Worm (Caenorhabditis elegans): ENCODE results near the gene C50E3.15.

C50E3.15 gene

DNA sequence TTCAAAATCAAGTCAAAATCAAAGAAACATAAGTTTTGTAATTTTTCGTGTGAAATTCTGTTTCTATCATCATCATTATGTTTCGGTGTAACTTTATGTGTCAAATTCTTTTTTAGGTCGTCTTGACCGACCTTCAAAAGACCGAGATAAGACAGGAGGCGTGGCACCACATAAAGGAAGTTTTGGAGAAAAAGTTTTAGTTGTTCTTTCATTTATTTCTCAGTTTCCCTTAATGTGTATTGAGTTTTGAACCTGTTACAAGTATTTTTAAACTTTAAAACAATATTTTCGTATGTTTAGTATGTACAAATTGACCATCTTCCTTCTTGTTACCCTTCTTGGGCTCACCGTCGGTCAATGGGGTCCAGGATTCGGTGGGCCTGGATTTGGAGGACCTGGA lies 6.4 kb downstream of the C50E3.15 start, which contains the start of gene grsp-4:
Gene grsp-4, plus strand, starts transcription at position 301 of the 400 bp plus-strand sequence.
- TF ChIP-seq tlf-1 (GFP tag; optimal IDR thresholded peaks at IDR 0.05) (no peak), aptf-3 (GFP tag; IDR thresholded peaks at IDR 0.05) (no peak), lag-1 (GFP tag; IDR thresholded peaks at IDR 0.05) (no peak), athp-1 (tag; optimal IDR thresholded peaks at IDR 0.05) (no peak), lir-1 (GFP tag; conservative IDR thresholded peaks at IDR 0.05) (no peak), tbx-9 (tag; optimal IDR thresholded peaks at IDR 0.05; ENCODE audit: borderline replicate concordance) (no peak), rec-8 (tag; optimal IDR thresholded peaks at IDR 0.05) (no peak)

DNA sequence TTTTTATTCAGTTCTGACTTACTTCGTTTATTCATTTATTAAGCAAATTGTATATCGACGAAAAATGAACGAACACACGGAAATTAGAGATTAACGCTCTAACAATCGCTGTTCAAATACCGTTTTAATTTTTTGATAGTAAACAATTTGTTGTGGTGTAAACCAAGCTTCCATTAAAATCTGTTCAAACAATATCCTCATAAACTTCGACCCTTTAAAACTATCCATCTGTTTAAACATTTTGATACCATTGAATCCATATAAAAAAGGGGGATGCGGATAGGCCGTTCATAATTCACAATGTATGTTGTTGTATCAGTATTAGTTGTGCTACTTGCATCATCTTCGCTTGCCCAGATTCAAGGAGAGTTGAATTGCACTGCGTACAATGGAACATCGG lies 8.3 kb downstream of the C50E3.15 start, which contains the start of gene F07C4.6:
Gene F07C4.6, plus strand, starts transcription at position 301 of the 400 bp plus-strand sequence.
- TF ChIP-seq sea-2 (GFP tag; IDR thresholded peaks at IDR 0.05) (no peak), lir-1 (GFP tag; conservative IDR thresholded peaks at IDR 0.05) (no peak), madf-3 (GFP tag; IDR thresholded peaks at IDR 0.05) (no peak), ama-1 (optimal IDR thresholded peaks at IDR 0.05) (no peak), ama-1 (GFP tag; optimal IDR thresholded peaks at IDR 0.05) (no peak), efl-1 (GFP tag; optimal IDR thresholded peaks at IDR 0.05) (no peak), attf-6 (GFP tag; IDR thresholded peaks at IDR 0.05) (no peak), repo-1 (tag; optimal IDR thresholded peaks at IDR 0.05) (no peak), him-1 (tag; optimal IDR thresholded peaks at IDR 0.05) (no peak), F33H1.4 (GFP tag; IDR thresholded peaks at IDR 0.05) (no peak)

DNA sequence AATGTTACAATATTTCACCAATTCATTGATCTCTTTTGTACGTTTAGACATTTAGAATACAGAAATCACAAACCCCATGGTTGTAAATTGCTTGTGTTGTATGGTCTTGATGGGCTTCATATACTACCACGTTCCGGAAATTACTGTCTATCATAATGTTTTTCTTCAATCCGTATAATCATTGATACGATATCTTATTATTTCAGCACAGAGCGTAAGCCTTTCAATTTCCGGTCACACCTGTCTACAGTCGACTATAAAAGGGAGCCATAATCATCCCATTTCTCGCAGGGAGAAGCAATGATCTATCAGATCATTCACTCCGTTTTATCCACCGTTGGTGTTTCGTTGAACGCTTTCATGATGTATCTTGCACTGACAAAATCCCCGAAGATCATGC lies 11.3 kb downstream of the C50E3.15 start, which contains the start of gene srd-30:
Gene srd-30, plus strand, starts transcription at position 301 of the 400 bp plus-strand sequence.
- TF ChIP-seq somi-1 (GFP tag; optimal IDR thresholded peaks at IDR 0.05): no peak

DNA sequence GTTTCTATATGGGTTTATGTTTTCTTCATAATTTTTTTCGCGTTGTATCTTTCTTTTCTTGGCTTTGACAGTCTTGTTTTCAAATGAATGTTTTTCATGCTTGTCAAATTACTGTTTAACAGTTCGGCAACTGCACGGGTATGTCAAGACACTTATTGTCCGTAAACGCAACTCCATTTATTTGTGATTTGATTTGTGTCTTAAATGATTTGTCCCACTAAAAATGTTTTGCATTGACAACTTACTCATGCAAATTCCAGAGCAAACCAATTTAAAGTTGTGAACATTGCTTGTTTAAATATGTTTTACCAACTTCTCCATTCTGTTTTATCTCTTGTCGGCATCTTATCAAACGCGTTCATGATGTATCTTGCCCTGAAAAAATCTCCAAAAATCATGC lies 13.5 kb downstream of the C50E3.15 start, which contains the start of gene srd-25:
Gene srd-25, plus strand, starts transcription at position 301 of the 400 bp plus-strand sequence.
- TF ChIP-seq ztf-22 (GFP tag; optimal IDR thresholded peaks at IDR 0.05) (no peak), zfh-2 (GFP tag; conservative IDR thresholded peaks at IDR 0.05) (no peak), tbx-9 (tag; optimal IDR thresholded peaks at IDR 0.05; ENCODE audit: borderline replicate concordance) (no peak), T26A5.8 (tag; optimal IDR thresholded peaks at IDR 0.05) (no peak)

DNA sequence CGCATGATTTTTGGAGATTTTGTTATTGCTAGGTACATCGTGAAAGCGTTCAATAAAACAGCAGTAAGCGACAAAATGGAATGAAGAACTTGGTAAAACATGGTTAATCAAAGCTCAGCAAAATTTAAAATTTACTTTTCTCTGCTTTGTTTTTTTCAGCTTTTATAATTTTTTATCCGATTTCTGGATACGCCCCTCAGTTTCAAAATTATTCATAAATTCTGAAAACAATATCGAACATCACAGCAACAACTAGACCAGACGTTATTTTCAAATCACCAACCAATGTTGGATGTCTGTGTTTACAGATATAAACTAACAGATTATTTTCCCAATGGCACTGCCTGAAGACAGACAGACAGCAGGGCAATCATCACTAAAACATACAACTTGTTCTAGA lies 16.4 kb downstream of the C50E3.15 start, which contains the start of gene srd-31:
Gene srd-31, minus strand, starts transcription at position 101 of the 400 bp plus-strand sequence.
- TF ChIP-seq ama-1 (optimal IDR thresholded peaks at IDR 0.05): no peak
- TF ChIP-seq ama-1 (GFP tag; optimal IDR thresholded peaks at IDR 0.05): no peak
- no peak for TF ChIP-seq sdz-38 (tag; optimal IDR thresholded peaks at IDR 0.05)
- TF ChIP-seq B0261.1 (tag; optimal IDR thresholded peaks at IDR 0.05): no peak
- TF ChIP-seq lin-54 (GFP tag; optimal IDR thresholded peaks at IDR 0.05): no peak
- no peak for TF ChIP-seq K12H6.12 (tag; optimal IDR thresholded peaks at IDR 0.05)
- TF ChIP-seq rpc-1 (optimal IDR thresholded peaks at IDR 0.05): no peak
- no peak for TF ChIP-seq rpc-1 (tag; optimal IDR thresholded peaks at IDR 0.05)
- TF ChIP-seq hrde-1 (tag; optimal IDR thresholded peaks at IDR 0.05; ENCODE audit: borderline replicate concordance): no peak
- TF ChIP-seq mcd-1 (GFP tag; IDR thresholded peaks at IDR 0.05): no peak
- no peak for TF ChIP-seq F37B4.10 (GFP tag; IDR thresholded peaks at IDR 0.05)
- TF ChIP-seq ztf-22 (GFP tag; optimal IDR thresholded peaks at IDR 0.05): no peak
- no peak for TF ChIP-seq F23B12.7 (tag; optimal IDR thresholded peaks at IDR 0.05; ENCODE audit: insufficient read depth)
- TF ChIP-seq ccch-3 (GFP tag; optimal IDR thresholded peaks at IDR 0.05): no peak
- no peak for TF ChIP-seq ceh-58 (GFP tag; IDR thresholded peaks at IDR 0.05)
- no peak for TF ChIP-seq cebp-1 (GFP tag; IDR thresholded peaks at IDR 0.05)
- TF ChIP-seq cebp-1 (tag; optimal IDR thresholded peaks at IDR 0.05): no peak
- no peak for TF ChIP-seq lin-26 (GFP tag; IDR thresholded peaks at IDR 0.05)
- TF ChIP-seq unc-130 (GFP tag; optimal IDR thresholded peaks at IDR 0.05): no peak
- TF ChIP-seq atf-7 (tag; optimal IDR thresholded peaks at IDR 0.05): no peak
- no peak for TF ChIP-seq hlh-26 (GFP tag; conservative IDR thresholded peaks at IDR 0.05)
- no peak for TF ChIP-seq dox-1 (GFP tag; IDR thresholded peaks at IDR 0.05)
- TF ChIP-seq tbx-9 (tag; optimal IDR thresholded peaks at IDR 0.05; ENCODE audit: borderline replicate concordance): no peak

Measured in whole organism, young adult.